Fruit fly (Drosophila melanogaster) whole organism, embryonic: ENCODE results near the gene CG7497.
A peak's percentile ranks its signal among the peaks of the same experiment; 100 is the strongest.

Experiments
- Atf-2 ChIP-seq: fragments of 200-800 bp; sonication (Bioruptor generic); optimal IDR thresholded peaks from 2 replicates; lab custom pipeline; 2016; ENCODE audit warnings: missing biosample characterization, missing genetic modification characterization
- Atf3 ChIP-seq: fragments of 200-800 bp; sonication (Bioruptor generic); optimal IDR thresholded peaks from 3 replicates; lab custom pipeline; 2016; ENCODE audit warnings: missing biosample characterization, missing genetic modification characterization
- B-H1 ChIP-seq: fragments of 200-800 bp; sonication (Bioruptor generic); IDR thresholded peaks from 3 replicates; pipeline ENCODE4 v1.3.6; 2022; ENCODE audit warnings: missing biosample characterization, missing genetic modification characterization
- CG10147 ChIP-seq: fragments of 200-800 bp; sonication (Bioruptor generic); optimal IDR thresholded peaks from 2 replicates; lab custom pipeline; 2019; ENCODE audit warnings: missing biosample characterization, mild to moderate bottlenecking, missing genetic modification characterization, moderate library complexity
- CG10209 ChIP-seq: fragments of 200-800 bp; sonication (Bioruptor generic); optimal IDR thresholded peaks from 3 replicates; lab custom pipeline; 2017; ENCODE audit warnings: missing biosample characterization, mild to moderate bottlenecking, missing genetic modification characterization, missing genetic modification reagents
- CG11456 ChIP-seq: fragments of 200-800 bp; sonication (Bioruptor generic); IDR thresholded peaks from 3 replicates; pipeline ENCODE4 v1.3.6; 2022; ENCODE audit warnings: missing biosample characterization, missing genetic modification characterization
- CG13287 ChIP-seq: fragments of 200-800 bp; sonication (Bioruptor generic); IDR thresholded peaks from 2 replicates; pipeline ENCODE4 v1.3.6; 2022; ENCODE audit warnings: missing biosample characterization, missing genetic modification characterization; ENCODE audit not compliant: partially characterized antibody
- CG13424 ChIP-seq: fragments of 200-800 bp; sonication (Bioruptor generic); optimal IDR thresholded peaks from 2 replicates; lab custom pipeline; 2019; ENCODE audit warnings: missing biosample characterization, mild to moderate bottlenecking, missing genetic modification characterization, moderate library complexity
- CG1529 ChIP-seq: fragments of 200-800 bp; sonication (Bioruptor generic); optimal IDR thresholded peaks from 3 replicates; lab custom pipeline; 2018; ENCODE audit warnings: missing biosample characterization, missing genetic modification characterization
- CG1602 ChIP-seq: fragments of 200-800 bp; sonication (Bioruptor generic); optimal IDR thresholded peaks from 3 replicates; lab custom pipeline; 2016; ENCODE audit warnings: missing biosample characterization, missing genetic modification characterization
- CG17829 ChIP-seq: fragments of 200-800 bp; optimal IDR thresholded peaks from 2 replicates; lab custom pipeline; 2019; ENCODE audit warnings: missing biosample characterization, mild to moderate bottlenecking, missing genetic modification characterization, moderate library complexity
- CG18476 ChIP-seq: fragments of 200-800 bp; sonication (Bioruptor generic); optimal IDR thresholded peaks from 2 replicates; lab custom pipeline; 2016; ENCODE audit warnings: missing biosample characterization, mild to moderate bottlenecking, missing genetic modification characterization
- CG2116 ChIP-seq: fragments of 200-800 bp; sonication (Bioruptor generic); optimal IDR thresholded peaks from 3 replicates; lab custom pipeline; 2018; ENCODE audit warnings: missing biosample characterization, mild to moderate bottlenecking, missing genetic modification characterization
- CG3281 ChIP-seq: fragments of 200-800 bp; sonication (Bioruptor generic); optimal IDR thresholded peaks from 3 replicates; lab custom pipeline; 2017; ENCODE audit warnings: missing biosample characterization, mild to moderate bottlenecking, missing genetic modification characterization
- CG3407 ChIP-seq: fragments of 200-800 bp; sonication (Bioruptor generic); optimal IDR thresholded peaks from 2 replicates; lab custom pipeline; 2018; ENCODE audit warnings: missing biosample characterization, mild to moderate bottlenecking, missing genetic modification characterization
- CG34422 ChIP-seq: fragments of 200-800 bp; sonication (Bioruptor generic); IDR thresholded peaks from 3 replicates; pipeline ENCODE4 v1.3.6; 2022; ENCODE audit warnings: missing biosample characterization, missing genetic modification characterization
- CG4328 ChIP-seq: fragments of 200-800 bp; sonication (Bioruptor generic); optimal IDR thresholded peaks from 3 replicates; lab custom pipeline; 2017; ENCODE audit warnings: missing biosample characterization, missing genetic modification reagents, missing genetic modification characterization
- CG7786 ChIP-seq: fragments of 200-800 bp; sonication (Bioruptor generic); optimal IDR thresholded peaks from 2 replicates; lab custom pipeline; 2016; ENCODE audit warnings: missing biosample characterization, missing genetic modification characterization
- CG8388 ChIP-seq: fragments of 200-800 bp; sonication (Bioruptor generic); optimal IDR thresholded peaks from 2 replicates; lab custom pipeline; 2019; ENCODE audit warnings: missing biosample characterization, mild to moderate bottlenecking, missing genetic modification characterization, moderate library complexity
- CG9727 ChIP-seq: fragments of 200-800 bp; sonication (Bioruptor generic); optimal IDR thresholded peaks from 3 replicates; lab custom pipeline; 2017; ENCODE audit warnings: missing biosample characterization, mild to moderate bottlenecking, missing genetic modification characterization
- Dad ChIP-seq: fragments of 200-800 bp; sonication (Bioruptor generic); optimal IDR thresholded peaks from 3 replicates; lab custom pipeline; 2016; ENCODE audit warnings: missing biosample characterization, missing genetic modification characterization
- Dll ChIP-seq: fragments of 200-800 bp; sonication (Bioruptor generic); IDR thresholded peaks from 4 replicates; pipeline ENCODE4 v1.3.6; 2022; ENCODE audit warnings: missing biosample characterization, missing genetic modification characterization; ENCODE audit not compliant: partially characterized antibody
- Doc2 ChIP-seq: fragments of 200-800 bp; sonication (Bioruptor generic); IDR thresholded peaks from 2 replicates; pipeline ENCODE4 v1.3.6; 2022; ENCODE audit warnings: missing biosample characterization, missing genetic modification characterization
- E2f2 ChIP-seq: fragments of 200-800 bp; sonication (Bioruptor generic); IDR thresholded peaks from 2 replicates; pipeline ENCODE4 v1.3.6; 2022; ENCODE audit warnings: missing biosample characterization, missing genetic modification characterization
- Ets97D ChIP-seq: fragments of 200-800 bp; sonication (Bioruptor generic); optimal IDR thresholded peaks from 3 replicates; lab custom pipeline; 2016; ENCODE audit warnings: missing biosample characterization, missing genetic modification characterization
- GATAe ChIP-seq: fragments of 200-800 bp; sonication (Bioruptor generic); conservative IDR thresholded peaks from 2 replicates; pipeline ENCODE4 v1.3.6; 2022; ENCODE audit warnings: missing biosample characterization, missing genetic modification characterization
- HHEX ChIP-seq: fragments of 200-800 bp; sonication (Bioruptor generic); optimal IDR thresholded peaks from 3 replicates; lab custom pipeline; 2017; ENCODE audit warnings: missing biosample characterization, mild to moderate bottlenecking, missing genetic modification characterization, missing genetic modification reagents
- HLH54F ChIP-seq: fragments of 200-800 bp; sonication (Bioruptor generic); optimal IDR thresholded peaks from 3 replicates; lab custom pipeline; 2016; ENCODE audit warnings: missing biosample characterization, missing genetic modification characterization
- Hr3 ChIP-seq: fragments of 200-800 bp; sonication (Bioruptor generic); optimal IDR thresholded peaks from 3 replicates; lab custom pipeline; 2016; ENCODE audit warnings: missing biosample characterization, missing genetic modification characterization
- Lim3 ChIP-seq: fragments of 200-800 bp; sonication (Bioruptor generic); IDR thresholded peaks from 2 replicates; pipeline ENCODE4 v1.3.6; 2022; ENCODE audit warnings: missing biosample characterization, missing genetic modification characterization
- Meics ChIP-seq: fragments of 200-800 bp; sonication (Bioruptor generic); optimal IDR thresholded peaks from 2 replicates; lab custom pipeline; 2017; ENCODE audit warnings: missing biosample characterization, mild to moderate bottlenecking, missing genetic modification characterization
- Pdp1 ChIP-seq, 2 experiments: fragments of 200-800 bp; sonication (Bioruptor generic); optimal IDR thresholded peaks; 3 replicates each; lab custom pipeline; 2016; ENCODE audit warnings: missing biosample characterization in 2 of 2, missing genetic modification characterization in 2 of 2, mild to moderate bottlenecking in 1 of 2, moderate library complexity in 1 of 2
- Vsx1 ChIP-seq: fragments of 200-800 bp; sonication (Bioruptor generic); optimal IDR thresholded peaks from 2 replicates; lab custom pipeline; 2017; ENCODE audit warnings: missing biosample characterization, mild to moderate bottlenecking, missing genetic modification characterization, missing genetic modification reagents
- ab ChIP-seq: fragments of 200-800 bp; sonication (Bioruptor generic); optimal IDR thresholded peaks from 2 replicates; lab custom pipeline; 2016; ENCODE audit warnings: missing biosample characterization, missing genetic modification characterization
- br ChIP-seq: fragments of >200 bp; optimal IDR thresholded peaks from 2 replicates; lab custom pipeline; 2017
- cg ChIP-seq: fragments of 200-800 bp; sonication (Bioruptor generic); optimal IDR thresholded peaks from 3 replicates; lab custom pipeline; 2019; ENCODE audit warnings: missing biosample characterization, mild to moderate bottlenecking, missing genetic modification characterization, moderate library complexity
- crol ChIP-seq: fragments of 200-800 bp; sonication (Bioruptor generic); IDR thresholded peaks from 2 replicates; pipeline ENCODE4 v1.3.6; 2022; ENCODE audit warnings: missing biosample characterization, missing genetic modification characterization
- crp ChIP-seq, 2 experiments: fragments of 200-800 bp; sonication (Bioruptor generic); optimal IDR thresholded peaks; 2 replicates in 1 of 2; 3 replicates in 1 of 2; lab custom pipeline; 2017; ENCODE audit warnings: missing biosample characterization in 2 of 2, missing genetic modification characterization in 2 of 2, mild to moderate bottlenecking in 1 of 2, moderate library complexity in 1 of 2
- danr ChIP-seq: fragments of 200-800 bp; sonication (Bioruptor generic); IDR thresholded peaks from 2 replicates; pipeline ENCODE4 v1.3.6; 2022; ENCODE audit warnings: missing biosample characterization, missing genetic modification characterization
- dm ChIP-seq: fragments of 200-800 bp; sonication (Bioruptor generic); optimal IDR thresholded peaks from 3 replicates; lab custom pipeline; 2016; ENCODE audit warnings: missing biosample characterization, missing genetic modification characterization
- dmrt11E ChIP-seq: fragments of 200-800 bp; sonication (Bioruptor generic); optimal IDR thresholded peaks from 3 replicates; lab custom pipeline; 2018; ENCODE audit warnings: missing biosample characterization, mild to moderate bottlenecking, missing genetic modification characterization, moderate library complexity
- fu2 ChIP-seq: fragments of 200-800 bp; sonication (Bioruptor generic); optimal IDR thresholded peaks from 2 replicates; lab custom pipeline; 2016; ENCODE audit warnings: missing biosample characterization, missing genetic modification characterization
- jigr1 ChIP-seq: fragments of 200-800 bp; sonication (Bioruptor generic); IDR thresholded peaks from 3 replicates; pipeline ENCODE4 v1.3.6; 2022; ENCODE audit warnings: missing biosample characterization, missing genetic modification characterization
- lbe ChIP-seq: fragments of 200-800 bp; sonication (Bioruptor generic); optimal IDR thresholded peaks from 2 replicates; lab custom pipeline; 2016; ENCODE audit warnings: missing biosample characterization, mild to moderate bottlenecking, missing genetic modification characterization
- nerfin-1 ChIP-seq: fragments of 200-800 bp; sonication (Bioruptor generic); optimal IDR thresholded peaks from 3 replicates; lab custom pipeline; 2019; ENCODE audit warnings: missing biosample characterization, mild to moderate bottlenecking, missing genetic modification characterization, moderate library complexity
- onecut ChIP-seq: fragments of 200-800 bp; sonication (Bioruptor generic); IDR thresholded peaks from 2 replicates; pipeline ENCODE4 v1.3.6; 2022; ENCODE audit warnings: missing biosample characterization, missing genetic modification characterization
- pb ChIP-seq: fragments of 200-800 bp; sonication (Bioruptor generic); optimal IDR thresholded peaks from 3 replicates; lab custom pipeline; 2016; ENCODE audit warnings: missing biosample characterization, missing genetic modification characterization
- row ChIP-seq: fragments of 200-800 bp; sonication (Bioruptor generic); IDR thresholded peaks from 3 replicates; pipeline ENCODE4 v1.3.6; 2022; ENCODE audit warnings: missing biosample characterization, missing genetic modification characterization
- sisA ChIP-seq: fragments of 200-800 bp; sonication (Bioruptor generic); IDR thresholded peaks from 2 replicates; pipeline ENCODE4 v1.3.6; 2022; ENCODE audit warnings: missing biosample characterization, missing genetic modification characterization

The CG7497 gene

DNA sequence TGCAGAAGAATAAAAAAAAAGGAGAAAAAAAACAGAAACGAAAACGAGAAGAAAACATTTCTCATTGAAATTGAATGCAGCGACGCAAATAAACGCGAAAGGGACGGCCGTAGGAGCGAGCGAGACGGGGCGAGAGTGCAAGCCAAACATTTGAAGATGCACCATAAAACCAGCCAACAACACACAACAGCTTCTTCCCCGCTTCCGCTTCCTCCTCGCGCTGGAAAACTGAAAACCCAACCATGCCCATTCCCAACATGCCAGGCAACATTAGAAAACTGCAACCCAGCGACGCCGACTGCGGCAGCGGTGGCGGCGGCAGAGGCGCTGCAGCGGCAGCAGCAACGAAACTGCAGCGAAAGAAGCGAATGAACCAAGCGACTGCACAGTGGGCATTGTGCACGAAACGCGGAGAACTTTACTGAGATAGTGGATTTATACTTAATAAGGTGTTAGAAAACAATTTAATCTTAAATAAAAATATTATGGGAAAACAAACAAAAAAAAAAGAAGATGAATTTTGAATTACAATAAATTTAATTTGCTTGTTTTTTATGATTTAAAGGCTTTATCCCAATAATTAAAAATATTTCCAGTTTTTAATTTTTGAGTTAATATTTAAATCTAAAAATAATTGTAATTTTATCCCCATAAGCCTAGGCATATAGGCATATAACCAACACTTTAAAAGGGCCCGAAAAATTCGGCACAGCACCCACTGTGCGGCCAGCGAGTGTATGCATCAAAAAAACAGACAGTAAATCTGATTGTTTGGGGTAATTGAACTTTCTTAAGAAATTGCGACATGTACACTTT is 22.1 kb upstream of the CG7497 start (continued):
- TF ChIP-seq B-H1 (GFP tag; lab: Robert Waterston, UW), result no peak
- TF ChIP-seq Lim3 (GFP tag; lab: Robert Waterston, UW), result no peak
- TF ChIP-seq onecut, result peak; percentile 32; the same call in 1 of the 2 replicates
- peak; percentile 78 for TF ChIP-seq CG13424 (tag; lab: Kevin White, UChicago)
- TF ChIP-seq Atf3 (GFP tag; lab: Kevin White, UChicago), result no peak
- TF ChIP-seq CG10147, result no peak
- no peak for TF ChIP-seq HLH54F (GFP tag; lab: Kevin White, UChicago)
- TF ChIP-seq Dad (GFP tag; lab: Kevin White, UChicago), result no peak
- peak; percentile 38 for TF ChIP-seq CG2116
- TF ChIP-seq Doc2 (GFP tag; lab: Robert Waterston, UW), result no peak
- TF ChIP-seq Hr3 (GFP tag; lab: Kevin White, UChicago), result peak; percentile 71
- TF ChIP-seq cg (GFP tag; lab: Kevin White, UChicago), result no peak
- peak; percentile 60 for TF ChIP-seq row
- TF ChIP-seq Atf-2 (GFP tag; lab: Kevin White, UChicago), result no peak
- no peak for TF ChIP-seq GATAe (GFP tag; lab: Robert Waterston, UW)
- peak; percentile 8 for TF ChIP-seq CG3281 (GFP tag; lab: Kevin White, UChicago)
- peak; percentile 83 for TF ChIP-seq lbe (GFP tag; lab: Kevin White, UChicago)
- peak; percentile 69 for TF ChIP-seq CG17829
- TF ChIP-seq Dll (GFP tag; lab: Robert Waterston, UW), result no peak
- TF ChIP-seq CG34422, result no peak
- TF ChIP-seq fu2 (GFP tag; lab: Kevin White, UChicago), result no peak
- no peak for TF ChIP-seq Pdp1 (GFP tag; optimal IDR thresholded peaks at IDR 0.05; lab: Kevin White, UChicago)
- peak; percentile 72 for TF ChIP-seq CG10209 (GFP tag; lab: Kevin White, UChicago)
- no peak for TF ChIP-seq pb (GFP tag; lab: Kevin White, UChicago)
- no peak for TF ChIP-seq ab (GFP tag; lab: Kevin White, UChicago)
- no peak for TF ChIP-seq dm (GFP tag; lab: Kevin White, UChicago)
- no peak for TF ChIP-seq CG13287 (GFP tag; lab: Robert Waterston, UW)
- TF ChIP-seq crp (GFP tag; optimal IDR thresholded peaks at IDR 0.05; lab: Kevin White, UChicago), result peak in 1 of 2 experiments; percentile 6
- TF ChIP-seq HHEX, result peak; percentile 40
- TF ChIP-seq danr (GFP tag; lab: Robert Waterston, UW), result no peak
- TF ChIP-seq crol (GFP tag; lab: Robert Waterston, UW), result peak; percentile 52; the same call in 1 of the 2 replicates
- TF ChIP-seq sisA (GFP tag; lab: Robert Waterston, UW), result peak; percentile 46; the same call in 1 of the 2 replicates
- TF ChIP-seq CG1602 (GFP tag; lab: Kevin White, UChicago), result peak; percentile 63
- TF ChIP-seq CG7786 (GFP tag; lab: Kevin White, UChicago), result no peak
- TF ChIP-seq CG4328 (GFP tag; lab: Kevin White, UChicago), result peak; percentile 12
- peak; percentile 27 for TF ChIP-seq Meics (GFP tag; lab: Kevin White, UChicago)
- TF ChIP-seq E2f2 (GFP tag; lab: Robert Waterston, UW), result peak; percentile 26; the same call in 1 of the 2 replicates
- TF ChIP-seq dmrt11E (tag; lab: Kevin White, UChicago), result peak; percentile 86
- TF ChIP-seq jigr1 (GFP tag; lab: Robert Waterston, UW), result no peak
- no peak for TF ChIP-seq Ets97D
- TF ChIP-seq Vsx1 (GFP tag; lab: Kevin White, UChicago), result peak; percentile 7
- peak; percentile 36 for TF ChIP-seq CG18476 (GFP tag; lab: Kevin White, UChicago)
- peak; percentile 76 for TF ChIP-seq CG9727 (GFP tag; lab: Kevin White, UChicago)
- TF ChIP-seq CG3407 (GFP tag; lab: Kevin White, UChicago), result peak; percentile 44
- peak; percentile 78 for TF ChIP-seq CG1529 (GFP tag; lab: Kevin White, UChicago)
- TF ChIP-seq nerfin-1 (tag; lab: Kevin White, UChicago), result peak; percentile 74
- TF ChIP-seq CG8388 (GFP tag; lab: Kevin White, UChicago), result peak; percentile 72
- TF ChIP-seq CG11456 (GFP tag; lab: Robert Waterston, UW), result peak; percentile 30; the same call in 1 of the 3 replicates
- TF ChIP-seq br (lab: Kevin White, UChicago), result no peak
